Worm (Caenorhabditis elegans): Measurements from ENCODE around the gene fbxa-37.
"Not testable (repeated sequence)": the region's sequence is repeated elsewhere in the genome, so short reads cannot be mapped to it uniquely, and the experiment has no call there.

- not testable (repeated sequence) for TF ChIP-seq ama-1 (optimal IDR thresholded peaks at IDR 0.05); pes-1 (GFP tag; IDR thresholded peaks at IDR 0.05); F13C5.2 (tag; optimal IDR thresholded peaks at IDR 0.05); ceh-13 (GFP tag; optimal IDR thresholded peaks at IDR 0.05); tra-4 (tag; optimal IDR thresholded peaks at IDR 0.05); hnd-1 (tag; optimal IDR thresholded peaks at IDR 0.05); B0310.2 (tag; optimal IDR thresholded peaks at IDR 0.05); hmbx-1 (tag; optimal IDR thresholded peaks at IDR 0.05); flt-1 (GFP tag; IDR thresholded peaks at IDR 0.05); hmg-4 (GFP tag; optimal IDR thresholded peaks at IDR 0.05)
Measured at ce11 chrIII:1252412-1253207, 32.2 kb upstream of the fbxa-37 start.
